Worm (Caenorhabditis elegans): ENCODE measurements around the gene nfx-1.

ce11 chrIII:6350424-6350823 lies 24.8 kb upstream of the nfx-1 start:
- TF ChIP-seq elt-2 (tag; optimal IDR thresholded peaks at IDR 0.05) (no peak), hlh-6 (tag; optimal IDR thresholded peaks at IDR 0.05) (no peak), ceh-9 (tag; optimal IDR thresholded peaks at IDR 0.05) (no peak), pqm-1 (tag; optimal IDR thresholded peaks at IDR 0.05) (no peak), pax-1 (tag; optimal IDR thresholded peaks at IDR 0.05) (no peak), elt-4 (tag; optimal IDR thresholded peaks at IDR 0.05) (no peak), fkh-10 (GFP tag; optimal IDR thresholded peaks at IDR 0.05) (no peak), ama-1 (optimal IDR thresholded peaks at IDR 0.05) (no peak)

Data from whole organism, late embryonic.